Worm (Caenorhabditis elegans): ENCODE results near the gene Y81G3A.1.

Y81G3A.1 gene

ce11 chrII:13076301-13076916 lies 7.3 kb downstream of the Y81G3A.1 start:
- TF ChIP-seq B0310.2 (tag; optimal IDR thresholded peaks at IDR 0.05) = no peak
- TF ChIP-seq tbx-37 (GFP tag; conservative IDR thresholded peaks at IDR 0.05) = no peak
- no peak for TF ChIP-seq aly-1 (tag; optimal IDR thresholded peaks at IDR 0.05)

DNA sequence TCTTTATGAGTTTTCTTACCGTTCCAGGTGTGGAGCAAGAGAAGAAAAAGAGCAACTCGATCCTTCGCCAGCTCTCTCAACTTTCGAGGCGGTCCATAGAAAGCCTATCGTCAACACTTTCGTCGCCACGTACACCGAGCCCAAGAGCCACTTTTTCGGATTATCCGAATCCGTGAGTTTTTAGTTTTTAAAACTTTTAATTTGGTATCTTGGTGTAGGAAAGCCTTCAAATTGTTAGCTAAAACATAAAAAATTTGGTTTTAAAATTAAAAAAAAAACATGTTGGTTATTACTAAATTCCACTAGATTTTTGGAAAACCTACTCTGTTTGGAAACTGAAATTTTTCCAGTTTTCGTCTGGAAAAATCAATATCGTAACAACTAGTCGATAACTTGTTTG lies 10.0 kb downstream of the Y81G3A.1 start:
- no peak for TF ChIP-seq F13C5.2 (tag; optimal IDR thresholded peaks at IDR 0.05)

DNA sequence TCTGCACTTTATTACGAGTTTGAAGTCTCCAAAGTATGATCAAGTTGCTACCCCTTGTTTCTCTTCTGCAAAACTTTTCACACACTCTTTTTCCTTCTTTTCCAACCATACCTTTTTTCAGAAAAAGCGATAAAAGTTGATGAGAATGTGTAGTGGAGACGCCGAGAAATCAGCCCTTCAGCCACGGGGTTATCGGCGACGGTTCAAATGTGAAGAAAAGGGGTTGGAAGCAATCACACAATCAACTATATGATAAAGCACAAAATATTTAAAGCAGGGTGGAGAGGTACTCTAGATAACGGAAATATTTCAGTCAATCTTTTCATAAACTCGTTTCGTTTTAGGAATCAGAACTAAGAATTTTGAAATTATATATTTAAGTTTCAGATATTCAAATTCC lies 10.6 kb downstream of the Y81G3A.1 start, which contains the start of gene F42G4.5:
F42G4.5 (plus strand) TSS at position 379 of the 400 bp plus-strand sequence.
- TF ChIP-seq pes-1 (GFP tag; IDR thresholded peaks at IDR 0.05) = no peak
- TF ChIP-seq ama-1 (optimal IDR thresholded peaks at IDR 0.05) = no peak
- TF ChIP-seq ets-7 (tag; optimal IDR thresholded peaks at IDR 0.05) = no peak
- TF ChIP-seq flt-1 (GFP tag; IDR thresholded peaks at IDR 0.05) = no peak
- TF ChIP-seq aly-1 (tag; optimal IDR thresholded peaks at IDR 0.05) = no peak
- no peak for TF ChIP-seq B0310.2 (tag; optimal IDR thresholded peaks at IDR 0.05)
- no peak for TF ChIP-seq tra-4 (tag; optimal IDR thresholded peaks at IDR 0.05)
- TF ChIP-seq hmbx-1 (tag; optimal IDR thresholded peaks at IDR 0.05) = no peak
- TF ChIP-seq F13C5.2 (tag; optimal IDR thresholded peaks at IDR 0.05) = no peak
- TF ChIP-seq scrt-1 (GFP tag; IDR thresholded peaks at IDR 0.05) = no peak
- TF ChIP-seq hnd-1 (tag; optimal IDR thresholded peaks at IDR 0.05) = no peak
- no peak for TF ChIP-seq tbx-11 (GFP tag; IDR thresholded peaks at IDR 0.05)
- no peak for TF ChIP-seq tbx-37 (GFP tag; conservative IDR thresholded peaks at IDR 0.05)
- no peak for TF ChIP-seq ceh-13 (GFP tag; optimal IDR thresholded peaks at IDR 0.05)
- TF ChIP-seq sea-1 (GFP tag; conservative IDR thresholded peaks at IDR 0.05) = no peak
- no peak for TF ChIP-seq hmg-4 (GFP tag; optimal IDR thresholded peaks at IDR 0.05)

- TF ChIP-seq tbx-11 (GFP tag; IDR thresholded peaks at IDR 0.05) = no peak
- TF ChIP-seq hmbx-1 (tag; optimal IDR thresholded peaks at IDR 0.05) = no peak
- no peak for TF ChIP-seq ceh-13 (GFP tag; optimal IDR thresholded peaks at IDR 0.05)
- no peak for TF ChIP-seq hnd-1 (tag; optimal IDR thresholded peaks at IDR 0.05)
- no peak for TF ChIP-seq tbx-37 (GFP tag; conservative IDR thresholded peaks at IDR 0.05)
- no peak for TF ChIP-seq ets-7 (tag; optimal IDR thresholded peaks at IDR 0.05)
Observed at ce11 chrII:13066777-13067290, 16.9 kb downstream of the Y81G3A.1 start.

- TF ChIP-seq hnd-1 (tag; optimal IDR thresholded peaks at IDR 0.05) (no peak), hmg-4 (GFP tag; optimal IDR thresholded peaks at IDR 0.05) (no peak), flt-1 (GFP tag; IDR thresholded peaks at IDR 0.05) (no peak), ceh-13 (GFP tag; optimal IDR thresholded peaks at IDR 0.05) (no peak), hmbx-1 (tag; optimal IDR thresholded peaks at IDR 0.05) (no peak)
Observed at ce11 chrII:13065251-13065650, 18.5 kb downstream of the Y81G3A.1 start.

- TF ChIP-seq hnd-1 (tag; optimal IDR thresholded peaks at IDR 0.05) (no peak), F13C5.2 (tag; optimal IDR thresholded peaks at IDR 0.05) (no peak), hmg-4 (GFP tag; optimal IDR thresholded peaks at IDR 0.05) (no peak), ets-7 (tag; optimal IDR thresholded peaks at IDR 0.05) (no peak), aly-1 (tag; optimal IDR thresholded peaks at IDR 0.05) (no peak), ama-1 (optimal IDR thresholded peaks at IDR 0.05) (no peak), flt-1 (GFP tag; IDR thresholded peaks at IDR 0.05) (no peak), tbx-11 (GFP tag; IDR thresholded peaks at IDR 0.05) (no peak), B0310.2 (tag; optimal IDR thresholded peaks at IDR 0.05) (no peak), scrt-1 (GFP tag; IDR thresholded peaks at IDR 0.05) (no peak), tbx-37 (GFP tag; conservative IDR thresholded peaks at IDR 0.05) (no peak), tra-4 (tag; optimal IDR thresholded peaks at IDR 0.05) (no peak), ceh-13 (GFP tag; optimal IDR thresholded peaks at IDR 0.05) (no peak), pes-1 (GFP tag; IDR thresholded peaks at IDR 0.05) (no peak), ceh-36 (tag; optimal IDR thresholded peaks at IDR 0.05) (no peak), sea-1 (GFP tag; conservative IDR thresholded peaks at IDR 0.05) (no peak), hmbx-1 (tag; optimal IDR thresholded peaks at IDR 0.05) (no peak)
Observed at ce11 chrII:13059196-13059595, 24.5 kb downstream of the Y81G3A.1 start.

- TF ChIP-seq scrt-1 (GFP tag; IDR thresholded peaks at IDR 0.05) (no peak), ama-1 (optimal IDR thresholded peaks at IDR 0.05) (no peak), hmbx-1 (tag; optimal IDR thresholded peaks at IDR 0.05) (no peak), tra-4 (tag; optimal IDR thresholded peaks at IDR 0.05) (no peak), tbx-37 (GFP tag; conservative IDR thresholded peaks at IDR 0.05) (no peak), aly-1 (tag; optimal IDR thresholded peaks at IDR 0.05) (no peak), tbx-11 (GFP tag; IDR thresholded peaks at IDR 0.05) (no peak), ets-7 (tag; optimal IDR thresholded peaks at IDR 0.05) (no peak), hnd-1 (tag; optimal IDR thresholded peaks at IDR 0.05) (no peak), hmg-4 (GFP tag; optimal IDR thresholded peaks at IDR 0.05) (no peak), ceh-13 (GFP tag; optimal IDR thresholded peaks at IDR 0.05) (no peak), B0310.2 (tag; optimal IDR thresholded peaks at IDR 0.05) (no peak), ceh-36 (tag; optimal IDR thresholded peaks at IDR 0.05) (no peak), F13C5.2 (tag; optimal IDR thresholded peaks at IDR 0.05) (no peak), sea-1 (GFP tag; conservative IDR thresholded peaks at IDR 0.05) (no peak), pes-1 (GFP tag; IDR thresholded peaks at IDR 0.05) (no peak)
Observed at ce11 chrII:13056580-13056979, 27.1 kb downstream of the Y81G3A.1 start, which contains the start of gene zyx-1. zyx-1 (plus strand) TSS chrII:13056910.

- TF ChIP-seq hmbx-1 (tag; optimal IDR thresholded peaks at IDR 0.05) = no peak
- TF ChIP-seq flt-1 (GFP tag; IDR thresholded peaks at IDR 0.05) = no peak
- TF ChIP-seq F13C5.2 (tag; optimal IDR thresholded peaks at IDR 0.05) = no peak
Observed at ce11 chrII:13053443-13053842, 30.3 kb downstream of the Y81G3A.1 start.

Measured in whole organism, early embryonic.